Worm (Caenorhabditis elegans) whole organism, L4 larva: ENCODE data around the gene F10D2.8.

Experiments
- R02D3.7 ChIP-seq: fragments of 150-350 bp; sonication (generic microtip); optimal IDR thresholded peaks from 3 replicates; lab custom pipeline; 2014; ENCODE audit warnings: missing biosample characterization, missing genetic modification characterization
- ZK546.5 ChIP-seq, 2 experiments: sonication (generic microtip); optimal IDR thresholded peaks; 2 replicates each; lab custom pipeline; 2017; ENCODE audit warnings: missing biosample characterization in 2 of 2, missing genetic modification characterization in 2 of 2
- hlh-30 ChIP-seq: sonication (generic microtip); optimal IDR thresholded peaks from 2 replicates; lab custom pipeline; 2017; ENCODE audit warnings: antibody characterized with exemption, mild to moderate bottlenecking, missing genetic modification characterization, missing compliant biosample characterization; ENCODE audit not compliant: insufficient read depth
- nhr-25 ChIP-seq: sonication (generic microtip); optimal IDR thresholded peaks from 2 replicates; lab custom pipeline; 2017; ENCODE audit warnings: missing genetic modification characterization, mild to moderate bottlenecking, missing compliant biosample characterization, antibody characterized with exemption, moderate library complexity, borderline replicate concordance; ENCODE audit not compliant: insufficient read depth
- pqm-1 ChIP-seq: sonication (generic microtip); optimal IDR thresholded peaks from 2 replicates; lab custom pipeline; 2017; ENCODE audit warnings: missing biosample characterization, missing genetic modification characterization
- zip-2 ChIP-seq: fragments of 150-350 bp; optimal IDR thresholded peaks from 2 replicates; lab custom pipeline; 2014; ENCODE audit warnings: missing biosample characterization, missing genetic modification characterization
- ztf-11 ChIP-seq: fragments of 150-350 bp; optimal IDR thresholded peaks from 2 replicates; lab custom pipeline; 2014; ENCODE audit warnings: missing biosample characterization, missing genetic modification characterization

DNA sequence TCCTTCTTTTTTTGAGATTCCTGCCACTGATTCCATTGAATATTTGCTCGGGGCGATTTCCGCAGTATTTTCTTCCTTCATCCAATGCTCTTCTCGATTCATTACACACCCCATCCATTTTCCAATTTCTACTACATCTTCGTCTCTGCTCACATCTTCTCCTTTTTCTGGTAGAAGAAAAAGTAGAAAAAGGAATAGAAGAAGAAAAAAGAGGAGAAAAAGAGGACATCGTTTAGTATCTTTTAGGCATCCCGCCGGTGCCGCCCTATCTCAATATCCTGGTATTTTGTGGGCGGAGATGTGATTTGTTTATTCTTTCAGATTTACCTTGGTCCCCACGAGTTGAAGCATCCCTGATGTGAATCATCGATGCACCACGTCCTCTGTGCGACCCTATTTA is 24.7 kb upstream of the F10D2.8 start, which contains the start of gene lgc-39:
- no peak for TF ChIP-seq nhr-25 (tag; lab: Kevin White, UChicago)
- no peak for TF ChIP-seq zip-2
- TF ChIP-seq ZK546.5 (tag; optimal IDR thresholded peaks at IDR 0.05; lab: Kevin White, UChicago), result no peak
- no peak for TF ChIP-seq R02D3.7 (tag; lab: Kevin White, UChicago)
- TF ChIP-seq hlh-30 (tag; lab: Kevin White, UChicago), result no peak
- TF ChIP-seq ztf-11 (tag; lab: Kevin White, UChicago), result no peak
- TF ChIP-seq pqm-1 (tag; lab: Kevin White, UChicago), result no peak
